Worm (Caenorhabditis elegans) whole organism, young adult: ENCODE measurements around the gene F46G10.2.

Experiments used
- B0336.3 ChIP-seq: fragments of 200-800 bp; sonication (Bioruptor generic); IDR thresholded peaks from 2 replicates; pipeline ENCODE4 v1.3.6; 2022; ENCODE audit warnings: missing genetic modification characterization, missing compliant biosample characterization
- F23B12.7 ChIP-seq: sonication (generic microtip); optimal IDR thresholded peaks from 2 replicates; lab custom pipeline; 2017; ENCODE audit warnings: missing genetic modification characterization, mild to moderate bottlenecking, missing compliant biosample characterization, antibody characterized with exemption, moderate library complexity; ENCODE audit not compliant: insufficient read depth
- F33H1.4 ChIP-seq: fragments of 200-800 bp; sonication (Bioruptor generic); IDR thresholded peaks from 2 replicates; pipeline ENCODE4 v1.3.6; 2022; ENCODE audit warnings: missing genetic modification reagents, missing genetic modification characterization, missing compliant biosample characterization
- F57C9.4 ChIP-seq: sonication (generic microtip); optimal IDR thresholded peaks from 2 replicates; lab custom pipeline; 2017; ENCODE audit warnings: mild to moderate bottlenecking, missing genetic modification characterization, missing compliant biosample characterization
- T07F8.4 ChIP-seq: sonication (generic microtip); optimal IDR thresholded peaks from 2 replicates; lab custom pipeline; 2016; ENCODE audit warnings: mild to moderate bottlenecking, missing genetic modification characterization, moderate library complexity, missing compliant biosample characterization
- Y53F4B.3 ChIP-seq: fragments of 200-800 bp; sonication (Bioruptor generic); IDR thresholded peaks from 2 replicates; pipeline ENCODE4 v1.3.6; 2022; ENCODE audit warnings: missing genetic modification reagents, missing genetic modification characterization, missing compliant biosample characterization
- Y53G8AR.9 ChIP-seq: fragments of 200-800 bp; sonication (Bioruptor generic); conservative IDR thresholded peaks from 2 replicates; pipeline ENCODE4 v1.3.6; 2022; ENCODE audit warnings: missing genetic modification reagents, missing genetic modification characterization, missing compliant biosample characterization
- Y79H2A.3 ChIP-seq: fragments of 200-800 bp; sonication (Bioruptor generic); conservative IDR thresholded peaks from 2 replicates; pipeline ENCODE4 v1.3.6; 2022; ENCODE audit warnings: missing genetic modification reagents, missing genetic modification characterization, missing compliant biosample characterization
- Y95B8A.8 ChIP-seq: fragments of 200-800 bp; sonication (Bioruptor generic); IDR thresholded peaks from 2 replicates; pipeline ENCODE4 v1.3.6; 2022; ENCODE audit warnings: missing genetic modification reagents, missing genetic modification characterization, missing compliant biosample characterization
- ama-1 ChIP-seq, 3 experiments: fragments of 150-350 bp in 1 of 3; sonication (generic microtip) in 2 of 3; optimal IDR thresholded peaks; 2 replicates each; lab custom pipeline; 2014 to 2018; ENCODE audit warnings: missing biosample characterization in 2 of 3, missing genetic modification characterization in 2 of 3, missing genetic modification reagents in 2 of 3
- aptf-3 ChIP-seq: fragments of 200-800 bp; sonication (Bioruptor generic); IDR thresholded peaks from 2 replicates; pipeline ENCODE4 v1.3.6; 2022; ENCODE audit warnings: missing genetic modification characterization, missing compliant biosample characterization
- athp-1 ChIP-seq: sonication (generic microtip); optimal IDR thresholded peaks from 2 replicates; lab custom pipeline; 2017; ENCODE audit warnings: mild to moderate bottlenecking, missing genetic modification characterization, missing compliant biosample characterization
- attf-5 ChIP-seq: fragments of 200-800 bp; sonication (Bioruptor generic); optimal IDR thresholded peaks from 2 replicates; lab custom pipeline; 2018; ENCODE audit warnings: mild to moderate bottlenecking, missing genetic modification characterization, missing compliant biosample characterization
- attf-6 ChIP-seq: fragments of 200-800 bp; sonication (Bioruptor generic); IDR thresholded peaks from 2 replicates; pipeline ENCODE4 v1.3.6; 2022; ENCODE audit warnings: missing genetic modification reagents, missing genetic modification characterization, missing compliant biosample characterization
- ccch-3 ChIP-seq: fragments of 200-800 bp; sonication (Bioruptor generic); optimal IDR thresholded peaks from 2 replicates; lab custom pipeline; 2018; ENCODE audit warnings: mild to moderate bottlenecking, missing genetic modification characterization, missing compliant biosample characterization
- ceh-91 ChIP-seq: fragments of 200-800 bp; sonication (Bioruptor generic); IDR thresholded peaks from 2 replicates; pipeline ENCODE4 v1.3.6; 2022; ENCODE audit warnings: missing genetic modification reagents, missing genetic modification characterization, missing compliant biosample characterization
- fkh-3 ChIP-seq: sonication (generic microtip); optimal IDR thresholded peaks from 2 replicates; lab custom pipeline; 2016; ENCODE audit warnings: mild to moderate bottlenecking, missing genetic modification characterization, missing compliant biosample characterization
- gei-17 ChIP-seq: fragments of 200-800 bp; sonication (Bioruptor generic); optimal IDR thresholded peaks from 2 replicates; lab custom pipeline; 2018; ENCODE audit warnings: mild to moderate bottlenecking, missing genetic modification characterization, missing compliant biosample characterization
- lsl-1 ChIP-seq: fragments of 200-800 bp; sonication (Bioruptor generic); optimal IDR thresholded peaks from 2 replicates; lab custom pipeline; 2018; ENCODE audit warnings: mild to moderate bottlenecking, missing genetic modification characterization, moderate library complexity, missing compliant biosample characterization
- madf-10 ChIP-seq: sonication (generic microtip); optimal IDR thresholded peaks from 2 replicates; lab custom pipeline; 2016; ENCODE audit warnings: mild to moderate bottlenecking, missing genetic modification characterization, missing compliant biosample characterization
- madf-6 ChIP-seq: fragments of 200-800 bp; sonication (Bioruptor generic); IDR thresholded peaks from 2 replicates; pipeline ENCODE4 v1.3.6; 2022; ENCODE audit warnings: missing genetic modification reagents, missing genetic modification characterization, missing compliant biosample characterization
- nhr-80 ChIP-seq: sonication (generic microtip); optimal IDR thresholded peaks from 2 replicates; lab custom pipeline; 2016; ENCODE audit warnings: missing genetic modification characterization, missing compliant biosample characterization
- pbrm-1 ChIP-seq: fragments of 200-800 bp; sonication (Bioruptor generic); IDR thresholded peaks from 2 replicates; pipeline ENCODE4 v1.3.6; 2022; ENCODE audit warnings: missing genetic modification reagents, missing genetic modification characterization, missing compliant biosample characterization
- pha-4 ChIP-seq: fragments of 150-350 bp; sonication (generic microtip); optimal IDR thresholded peaks from 2 replicates; lab custom pipeline; 2014; ENCODE audit warnings: missing biosample characterization, missing genetic modification reagents, missing genetic modification characterization
- snpc-1.1 ChIP-seq: sonication (generic microtip); optimal IDR thresholded peaks from 2 replicates; lab custom pipeline; 2017; ENCODE audit warnings: missing genetic modification characterization, mild to moderate bottlenecking, missing compliant biosample characterization, antibody characterized with exemption, moderate library complexity, missing genotype, missing genetic modification reagents; ENCODE audit not compliant: insufficient read depth
- somi-1 ChIP-seq: fragments of 200-800 bp; sonication (Bioruptor generic); optimal IDR thresholded peaks from 2 replicates; lab custom pipeline; 2018; ENCODE audit warnings: mild to moderate bottlenecking, missing genetic modification characterization, missing compliant biosample characterization
- tbp1 ChIP-seq: fragments of 200-800 bp; sonication (Bioruptor generic); optimal IDR thresholded peaks from 2 replicates; lab custom pipeline; 2018; ENCODE audit warnings: mild to moderate bottlenecking, missing genetic modification characterization, missing compliant biosample characterization
- tbx-9 ChIP-seq: sonication (generic microtip); optimal IDR thresholded peaks from 2 replicates; lab custom pipeline; 2016; ENCODE audit warnings: borderline replicate concordance, missing genetic modification characterization, inconsistent platforms, missing compliant biosample characterization
- ztf-18 ChIP-seq: sonication (generic microtip); optimal IDR thresholded peaks from 2 replicates; lab custom pipeline; 2016; ENCODE audit warnings: missing genotype, mild to moderate bottlenecking, missing genetic modification characterization, missing compliant biosample characterization
- ztf-26 ChIP-seq: sonication (generic microtip); optimal IDR thresholded peaks from 2 replicates; lab custom pipeline; 2017; ENCODE audit warnings: missing genetic modification characterization, missing compliant biosample characterization
- ztf-6 ChIP-seq: fragments of 200-800 bp; sonication (Bioruptor generic); IDR thresholded peaks from 2 replicates; pipeline ENCODE4 v1.3.6; 2022; ENCODE audit warnings: missing genetic modification reagents, missing genetic modification characterization, missing compliant biosample characterization

Gene F46G10.2

DNA sequence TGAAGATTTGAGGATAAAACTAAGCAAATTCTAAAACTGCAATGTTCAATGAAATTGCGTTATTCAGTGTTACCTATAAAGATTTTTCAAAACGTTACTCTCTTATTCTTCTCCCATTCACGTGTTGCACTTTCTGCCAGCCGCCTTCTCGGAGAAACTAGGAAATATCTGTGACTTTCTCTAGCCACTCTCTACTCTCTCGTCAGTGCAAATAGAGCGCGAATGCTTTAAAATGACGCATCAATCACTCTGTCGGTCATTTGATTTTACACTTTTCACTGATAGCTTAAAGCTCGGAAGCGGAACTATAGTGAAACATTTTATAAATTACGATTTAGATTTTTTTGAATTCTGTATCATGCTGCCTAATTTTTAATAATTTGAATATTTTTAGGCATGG is 6.1 kb downstream of the F46G10.2 start (continued):
- TF ChIP-seq ztf-6 (GFP tag; lab: Robert Waterston, UW) (no peak), somi-1 (GFP tag; lab: Kevin White, UChicago) (peak; percentile 54)

DNA sequence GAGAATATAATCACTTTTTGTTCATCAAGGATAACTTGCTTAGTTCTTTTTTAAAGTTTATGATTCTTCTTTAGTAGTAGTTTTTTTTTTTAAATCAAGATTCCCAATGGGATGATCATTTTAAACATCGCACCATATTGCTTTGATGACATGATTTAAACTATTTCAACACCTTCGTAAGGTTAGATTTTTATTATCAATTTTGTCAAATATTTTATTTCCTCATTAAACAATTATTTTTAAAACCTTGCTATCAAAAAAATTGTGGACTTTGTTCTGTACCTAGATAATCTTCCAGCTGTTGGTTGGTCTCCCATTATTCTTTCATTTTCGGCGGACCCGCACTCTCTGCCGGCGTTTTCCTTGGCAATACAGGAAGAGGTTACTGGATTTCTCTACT is 8.6 kb downstream of the F46G10.2 start, which contains the start of gene sir-2.3:
Gene sir-2.3 (plus strand): TSS at position 301 of the 400 bp plus-strand sequence.
- TF ChIP-seq F33H1.4 (GFP tag; lab: Robert Waterston, UW) (no peak), lsl-1 (GFP tag; lab: Kevin White, UChicago) (no peak), ceh-91 (no peak), pha-4 (tag; lab: Kevin White, UChicago) (no peak), aptf-3 (GFP tag; lab: Robert Waterston, UW) (no peak), Y53F4B.3 (no peak), F23B12.7 (no peak), ccch-3 (GFP tag; lab: Kevin White, UChicago) (no peak)

DNA sequence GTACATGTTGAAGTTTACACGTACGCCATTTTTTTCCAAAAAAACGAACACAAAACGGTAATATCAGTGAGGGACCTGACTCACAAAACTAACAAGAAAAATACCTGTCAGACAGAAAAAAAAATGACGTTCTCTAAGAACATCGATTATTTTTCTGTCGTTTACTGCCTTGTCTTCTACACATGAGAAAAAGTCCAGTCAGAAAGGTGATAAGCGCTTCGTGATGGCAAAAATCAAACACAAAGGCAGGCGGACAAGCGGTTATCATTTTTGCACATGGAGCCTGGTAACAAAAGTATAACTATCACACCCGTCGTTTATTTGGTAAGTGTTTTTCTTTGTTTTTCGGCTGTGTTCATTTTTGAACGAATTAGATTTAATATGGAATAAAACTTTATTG is 11.1 kb downstream of the F46G10.2 start, which contains the start of gene F46G10.4:
Gene F46G10.4 (plus strand): TSS at position 212 of the 400 bp plus-strand sequence.
- TF ChIP-seq gei-17 (no peak), nhr-80 (tag; lab: Kevin White, UChicago) (peak; percentile 91), ccch-3 (GFP tag; lab: Kevin White, UChicago) (no peak), tbp1 (GFP tag; lab: Kevin White, UChicago) (no peak), B0336.3 (no peak)

DNA sequence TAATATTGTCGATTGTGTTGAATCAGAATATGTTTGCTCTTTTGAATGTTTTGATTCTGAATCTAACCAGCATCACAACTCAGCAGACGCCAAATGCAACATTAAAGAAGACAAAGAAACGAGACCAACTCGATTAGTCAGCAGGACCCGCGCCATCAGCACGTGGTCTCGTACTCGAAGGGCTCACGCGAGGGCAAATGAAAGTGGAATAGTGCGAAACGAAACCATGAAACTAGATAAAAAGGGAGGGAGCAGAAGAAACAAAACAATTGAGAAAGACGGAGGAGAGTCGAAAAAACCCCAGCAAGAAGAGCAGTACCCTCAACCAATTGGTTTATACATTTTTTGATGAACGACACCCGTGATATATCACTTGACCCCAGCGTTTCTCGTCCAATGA is 14.2 kb downstream of the F46G10.2 start:
- TF ChIP-seq attf-6 (GFP tag; lab: Robert Waterston, UW) (no peak), pbrm-1 (GFP tag; lab: Robert Waterston, UW) (0 out of 2 replicates have a peak, but pooled peaks have one; percentile 19), madf-10 (tag; lab: Kevin White, UChicago) (no peak), ama-1 (optimal IDR thresholded peaks at IDR 0.05; lab: Kevin White, UChicago) (no peak), ama-1 (GFP tag; optimal IDR thresholded peaks at IDR 0.05; lab: Kevin White, UChicago) (no peak)
- TF ChIP-seq, all 124 proteins: peak for 1

DNA sequence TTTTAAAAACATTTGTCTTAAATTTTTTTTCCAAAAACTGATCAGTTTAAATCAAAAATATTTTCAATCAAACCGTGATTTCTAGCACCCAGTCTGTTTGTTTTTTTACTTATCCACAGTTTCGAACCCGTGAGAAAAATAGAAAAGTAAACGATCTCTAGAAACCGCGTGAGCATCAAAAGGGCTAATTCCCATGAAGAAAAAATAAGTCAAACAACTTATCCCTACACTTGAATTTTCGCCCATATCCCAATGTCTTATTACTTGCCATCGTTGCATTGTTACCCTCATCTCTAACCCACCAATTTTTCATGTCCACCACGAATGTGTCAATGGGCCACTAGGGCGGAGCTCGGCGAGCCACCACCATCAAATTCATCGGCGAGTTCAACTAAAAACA is 15.0 kb downstream of the F46G10.2 start, which contains the start of gene ptr-24:
Gene ptr-24 (plus strand): TSS at position 301 of the 400 bp plus-strand sequence.
- no peak for TF ChIP-seq ztf-18 (tag; lab: Kevin White, UChicago)
- no peak for TF ChIP-seq Y53G8AR.9
- TF ChIP-seq nhr-80 (tag; lab: Kevin White, UChicago) = no peak
- TF ChIP-seq F57C9.4 (tag; lab: Kevin White, UChicago) = no peak
- TF ChIP-seq snpc-1.1 = no peak
- no peak for TF ChIP-seq ztf-26
- TF ChIP-seq Y95B8A.8 (GFP tag; lab: Robert Waterston, UW) = no peak
- TF ChIP-seq tbx-9 (tag; lab: Kevin White, UChicago) = no peak
- no peak for TF ChIP-seq fkh-3 (tag; lab: Kevin White, UChicago)
- no peak for TF ChIP-seq Y79H2A.3
- no peak for TF ChIP-seq T07F8.4
- TF ChIP-seq madf-6 (GFP tag; lab: Robert Waterston, UW) = no peak
- TF ChIP-seq F33H1.4 (GFP tag; lab: Robert Waterston, UW) = no peak
- no peak for TF ChIP-seq athp-1
- no peak for TF ChIP-seq attf-5 (GFP tag; lab: Kevin White, UChicago)
